Worm (Caenorhabditis elegans) whole organism, L1 larva: ENCODE measurements around the gene C45G9.11.

Experiments used
- C04F5.9 ChIP-seq: sonication (generic microtip); optimal IDR thresholded peaks from 2 replicates; lab custom pipeline; 2016; ENCODE audit warnings: missing genetic modification characterization, missing compliant biosample characterization
- C16A3.4 ChIP-seq: fragments of 150-350 bp; optimal IDR thresholded peaks from 2 replicates; lab custom pipeline; 2014; ENCODE audit warnings: missing biosample characterization, missing genetic modification characterization
- C34B4.2 ChIP-seq: sonication (generic microtip); optimal IDR thresholded peaks from 2 replicates; lab custom pipeline; 2017; ENCODE audit warnings: mild to moderate bottlenecking, missing genetic modification characterization, missing compliant biosample characterization
- Y116A8C.19 ChIP-seq: sonication (generic microtip); optimal IDR thresholded peaks from 2 replicates; lab custom pipeline; 2016; ENCODE audit warnings: missing compliant biosample characterization, missing genetic modification characterization, borderline replicate concordance
- alr-1 ChIP-seq: fragments of 200-800 bp; sonication (Bioruptor generic); optimal IDR thresholded peaks from 2 replicates; lab custom pipeline; 2018; ENCODE audit warnings: borderline replicate concordance, mild to moderate bottlenecking, missing genetic modification characterization, missing compliant biosample characterization
- ama-1 ChIP-seq: fragments of 150-350 bp; optimal IDR thresholded peaks from 2 replicates; lab custom pipeline; 2014
- blmp-1 ChIP-seq: fragments of 150-350 bp; optimal IDR thresholded peaks from 2 replicates; lab custom pipeline; 2014; ENCODE audit warnings: missing biosample characterization, missing genetic modification characterization
- ceh-8 ChIP-seq: fragments of 200-800 bp; sonication (Bioruptor generic); optimal IDR thresholded peaks from 2 replicates; lab custom pipeline; 2018; ENCODE audit warnings: mild to moderate bottlenecking, missing genetic modification characterization, moderate library complexity, missing compliant biosample characterization
- ceh-82 ChIP-seq, 3 experiments: fragments of 150-350 bp in 1 of 3; sonication (generic microtip) in 2 of 3; optimal IDR thresholded peaks; 2 replicates each; lab custom pipeline; 2014 to 2017; ENCODE audit warnings: missing biosample characterization in 3 of 3, missing genetic modification characterization in 3 of 3
- ceh-88 ChIP-seq: fragments of 200-800 bp; sonication (Bioruptor generic); IDR thresholded peaks from 2 replicates; pipeline ENCODE4 v1.3.6; 2022; ENCODE audit warnings: missing genetic modification characterization, missing compliant biosample characterization
- ceh-90 ChIP-seq: sonication (generic microtip); optimal IDR thresholded peaks from 2 replicates; lab custom pipeline; 2016; ENCODE audit warnings: missing genetic modification characterization, missing compliant biosample characterization
- ces-1 ChIP-seq: fragments of 150-350 bp; optimal IDR thresholded peaks from 2 replicates; lab custom pipeline; 2014; ENCODE audit warnings: missing biosample characterization, missing genetic modification reagents, missing genetic modification characterization
- dpl-1 ChIP-seq, 3 experiments: fragments of 150-350 bp in 2 of 3; sonication (generic microtip) in 1 of 3; optimal IDR thresholded peaks; 2 replicates each; lab custom pipeline; 2014 to 2017; ENCODE audit warnings: missing biosample characterization in 3 of 3, missing genetic modification characterization in 3 of 3, missing genetic modification reagents in 3 of 3
- dsc-1 ChIP-seq: sonication (generic microtip); optimal IDR thresholded peaks from 2 replicates; lab custom pipeline; 2016; ENCODE audit warnings: mild to moderate bottlenecking, missing genetic modification characterization, missing compliant biosample characterization
- efl-3 ChIP-seq: fragments of 200-800 bp; sonication (Bioruptor generic); optimal IDR thresholded peaks from 2 replicates; lab custom pipeline; 2018; ENCODE audit warnings: mild to moderate bottlenecking, missing genetic modification characterization, missing compliant biosample characterization
- elt-2 ChIP-seq: sonication (generic microtip); optimal IDR thresholded peaks from 2 replicates; lab custom pipeline; 2016; ENCODE audit warnings: missing genetic modification characterization, mild to moderate bottlenecking, inconsistent platforms, missing compliant biosample characterization, missing genetic modification reagents
- elt-3 ChIP-seq, 6 experiments: fragments of 150-350 bp in 1 of 6; sonication (generic microtip); optimal IDR thresholded peaks; 2 replicates each; lab custom pipeline; 2017 to 2018; ENCODE audit warnings: missing biosample characterization in 6 of 6, missing genetic modification characterization in 6 of 6, inconsistent platforms in 1 of 6
- ets-5 ChIP-seq: fragments of 200-800 bp; sonication (Bioruptor generic); IDR thresholded peaks from 2 replicates; pipeline ENCODE4 v1.3.6; 2022; ENCODE audit warnings: missing genetic modification characterization, missing compliant biosample characterization
- fkh-4 ChIP-seq: sonication (generic microtip); optimal IDR thresholded peaks from 2 replicates; lab custom pipeline; 2016; ENCODE audit warnings: missing compliant biosample characterization, missing genetic modification characterization, borderline replicate concordance
- fkh-8 ChIP-seq: sonication (generic microtip); optimal IDR thresholded peaks from 2 replicates; lab custom pipeline; 2016; ENCODE audit warnings: mild to moderate bottlenecking, missing genetic modification characterization, missing compliant biosample characterization
- fos-1 ChIP-seq: fragments of 150-350 bp; optimal IDR thresholded peaks from 2 replicates; lab custom pipeline; 2014; ENCODE audit warnings: missing biosample characterization, missing genetic modification characterization
- irx-1 ChIP-seq: sonication (generic microtip); optimal IDR thresholded peaks from 2 replicates; lab custom pipeline; 2016; ENCODE audit warnings: missing genetic modification characterization, missing compliant biosample characterization
- jun-1 ChIP-seq: fragments of 150-350 bp; optimal IDR thresholded peaks from 2 replicates; lab custom pipeline; 2014; ENCODE audit warnings: missing biosample characterization, missing genetic modification reagents, missing genetic modification characterization
- lin-35 ChIP-seq, 2 experiments: fragments of 150-350 bp; optimal IDR thresholded peaks; 2 replicates each; lab custom pipeline; 2014; ENCODE audit warnings: missing biosample characterization in 2 of 2, missing genetic modification characterization in 2 of 2, missing genetic modification reagents in 2 of 2
- lin-39 ChIP-seq: fragments of 150-350 bp; optimal IDR thresholded peaks from 2 replicates; lab custom pipeline; 2014; ENCODE audit warnings: missing biosample characterization, missing genetic modification reagents, missing genetic modification characterization
- lir-3 ChIP-seq: sonication (generic microtip); optimal IDR thresholded peaks from 2 replicates; lab custom pipeline; 2016; ENCODE audit warnings: mild to moderate bottlenecking, missing genetic modification characterization, moderate library complexity, missing compliant biosample characterization; ENCODE audit not compliant: poor library complexity
- mab-9 ChIP-seq: fragments of 200-800 bp; sonication (Bioruptor generic); IDR thresholded peaks from 2 replicates; pipeline ENCODE4 v1.3.6; 2022; ENCODE audit warnings: missing genetic modification reagents, missing genetic modification characterization, missing compliant biosample characterization
- mdl-1 ChIP-seq, 2 experiments: fragments of 150-350 bp; optimal IDR thresholded peaks; 2 replicates each; lab custom pipeline; 2014 to 2017; ENCODE audit warnings: missing biosample characterization in 2 of 2, missing genetic modification characterization in 2 of 2, inconsistent platforms in 1 of 2
- mef-2 ChIP-seq: fragments of 150-350 bp; optimal IDR thresholded peaks from 2 replicates; lab custom pipeline; 2014; ENCODE audit warnings: missing biosample characterization, missing genetic modification characterization
- mep-1 ChIP-seq: fragments of 150-350 bp; optimal IDR thresholded peaks from 2 replicates; lab custom pipeline; 2014; ENCODE audit warnings: missing biosample characterization, missing genetic modification characterization
- nhr-11 ChIP-seq: fragments of 150-350 bp; optimal IDR thresholded peaks from 2 replicates; lab custom pipeline; 2014; ENCODE audit warnings: missing biosample characterization, missing genetic modification characterization
- nhr-19 ChIP-seq: fragments of 200-800 bp; sonication (Bioruptor generic); conservative IDR thresholded peaks from 2 replicates; pipeline ENCODE4 v1.3.6; 2022; ENCODE audit warnings: missing genetic modification characterization, missing compliant biosample characterization
- nhr-237 ChIP-seq: fragments of 150-350 bp; optimal IDR thresholded peaks from 2 replicates; lab custom pipeline; 2014; ENCODE audit warnings: missing biosample characterization, missing genetic modification characterization
- nhr-71 ChIP-seq: sonication (generic microtip); optimal IDR thresholded peaks from 2 replicates; lab custom pipeline; 2016; ENCODE audit warnings: mild to moderate bottlenecking, missing genetic modification characterization, moderate library complexity, missing compliant biosample characterization
- nhr-77 ChIP-seq: fragments of 150-350 bp; optimal IDR thresholded peaks from 2 replicates; lab custom pipeline; 2014; ENCODE audit warnings: missing biosample characterization, missing genetic modification characterization
- nhr-84 ChIP-seq: sonication (generic microtip); optimal IDR thresholded peaks from 2 replicates; lab custom pipeline; 2017; ENCODE audit warnings: missing biosample characterization, missing genetic modification characterization
- pag-3 ChIP-seq: sonication (generic microtip); optimal IDR thresholded peaks from 2 replicates; lab custom pipeline; 2017; ENCODE audit warnings: missing genetic modification characterization, mild to moderate bottlenecking, missing compliant biosample characterization, antibody characterized with exemption, borderline replicate concordance; ENCODE audit not compliant: insufficient read depth
- pqm-1 ChIP-seq: sonication (generic microtip); optimal IDR thresholded peaks from 3 replicates; lab custom pipeline; 2017; ENCODE audit warnings: missing biosample characterization, missing genetic modification characterization
- rnt-1 ChIP-seq: sonication (generic microtip); optimal IDR thresholded peaks from 2 replicates; lab custom pipeline; 2016; ENCODE audit warnings: mild to moderate bottlenecking, missing genetic modification characterization, moderate library complexity, missing compliant biosample characterization
- skn-1 ChIP-seq: fragments of 150-350 bp; optimal IDR thresholded peaks from 2 replicates; lab custom pipeline; 2014; ENCODE audit warnings: missing biosample characterization, missing genetic modification characterization
- snpc-4 ChIP-seq: fragments of 150-350 bp; optimal IDR thresholded peaks from 2 replicates; lab custom pipeline; 2014; ENCODE audit warnings: missing biosample characterization, missing genetic modification characterization
- snu-23 ChIP-seq: sonication (generic microtip); optimal IDR thresholded peaks from 2 replicates; lab custom pipeline; 2016; ENCODE audit warnings: missing genetic modification characterization, missing compliant biosample characterization
- sox-4 ChIP-seq: sonication (generic microtip); optimal IDR thresholded peaks from 2 replicates; lab custom pipeline; 2016; ENCODE audit warnings: missing genetic modification characterization, missing compliant biosample characterization
- sptf-1 ChIP-seq: fragments of 150-350 bp; optimal IDR thresholded peaks from 2 replicates; lab custom pipeline; 2014; ENCODE audit warnings: missing biosample characterization, missing genetic modification characterization
- tbx-2 ChIP-seq: sonication (generic microtip); optimal IDR thresholded peaks from 2 replicates; lab custom pipeline; 2016; ENCODE audit warnings: missing genetic modification characterization, missing compliant biosample characterization
- unc-30 ChIP-seq: sonication (generic microtip); optimal IDR thresholded peaks from 2 replicates; lab custom pipeline; 2017; ENCODE audit warnings: missing biosample characterization, missing genetic modification characterization
- unc-62 ChIP-seq: fragments of 150-350 bp; optimal IDR thresholded peaks from 2 replicates; lab custom pipeline; 2014; ENCODE audit warnings: missing biosample characterization, missing genetic modification reagents, missing genetic modification characterization
- unc-86 ChIP-seq: sonication (generic microtip); optimal IDR thresholded peaks from 2 replicates; lab custom pipeline; 2016; ENCODE audit warnings: missing genetic modification characterization, missing compliant biosample characterization
- vab-15 ChIP-seq: sonication (generic microtip); optimal IDR thresholded peaks from 2 replicates; lab custom pipeline; 2017; ENCODE audit warnings: missing genotype, mild to moderate bottlenecking, missing genetic modification characterization, missing compliant biosample characterization
- xbp-1 ChIP-seq: sonication (generic microtip); optimal IDR thresholded peaks from 2 replicates; lab custom pipeline; 2016; ENCODE audit warnings: missing genetic modification characterization, missing compliant biosample characterization
- zip-4 ChIP-seq: fragments of 200-800 bp; sonication (Bioruptor generic); optimal IDR thresholded peaks from 2 replicates; lab custom pipeline; 2018; ENCODE audit warnings: mild to moderate bottlenecking, missing genetic modification characterization, moderate library complexity, missing compliant biosample characterization

Gene C45G9.11

DNA sequence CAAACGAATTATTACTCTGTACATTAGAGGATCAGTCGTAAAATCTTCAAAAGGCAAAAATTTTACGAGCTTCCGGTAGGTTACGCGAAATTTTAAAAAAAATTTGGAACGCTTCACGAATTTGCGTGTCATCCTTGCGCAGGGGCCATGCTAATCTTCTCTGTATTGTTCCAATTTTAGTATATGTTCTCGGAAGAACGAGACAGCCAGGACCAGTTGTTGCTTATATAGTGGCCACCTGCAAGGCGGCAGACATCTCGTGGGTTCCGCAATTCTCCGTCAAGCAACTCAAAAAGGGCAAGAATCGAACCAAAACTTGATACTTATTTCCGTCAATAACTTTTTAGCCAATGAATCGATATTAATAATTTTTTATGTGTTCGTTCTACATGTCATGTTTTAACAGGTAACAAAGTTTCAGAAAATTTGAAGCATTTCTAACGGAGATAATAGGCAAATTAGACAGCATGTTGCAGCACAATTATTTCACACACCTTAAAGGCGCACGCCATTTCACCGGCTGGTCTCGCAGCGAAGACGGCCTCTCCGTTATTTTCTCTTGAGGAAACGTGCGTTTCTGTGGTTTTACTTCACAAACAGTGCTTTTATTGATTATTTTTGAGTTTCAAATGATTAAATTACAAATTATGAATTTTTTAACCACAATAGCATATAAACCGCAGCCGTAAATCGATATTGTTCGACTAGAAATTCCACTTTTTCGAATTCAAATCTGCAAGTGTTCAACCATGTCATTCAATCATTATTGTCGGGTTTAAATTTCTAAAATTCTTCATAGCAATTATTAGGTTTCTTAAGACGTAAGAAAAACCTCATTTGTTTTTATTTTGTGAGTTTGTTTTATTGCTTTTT lies 12.4 kb upstream of the C45G9.11 start (continued):
- TF ChIP-seq blmp-1 (tag; lab: Kevin White, UChicago): no peak
- no peak for TF ChIP-seq sptf-1 (tag; lab: Kevin White, UChicago)
- peak; percentile 83 for TF ChIP-seq irx-1 (tag; lab: Kevin White, UChicago)
- TF ChIP-seq fkh-8 (tag; lab: Kevin White, UChicago): peak; percentile 79
- no peak for TF ChIP-seq alr-1 (tag; lab: Kevin White, UChicago)
- peak; percentile 94 for TF ChIP-seq nhr-71 (tag; lab: Kevin White, UChicago)
- peak; percentile 91 for TF ChIP-seq rnt-1 (tag; lab: Kevin White, UChicago)
- peak; percentile 63 for TF ChIP-seq jun-1 (tag; lab: Kevin White, UChicago)
- no peak for TF ChIP-seq Y116A8C.19 (tag; lab: Kevin White, UChicago)
- peak; percentile 44 for TF ChIP-seq skn-1 (tag; lab: Kevin White, UChicago)
- peak; percentile 3 to 90 (median 89) for TF ChIP-seq ceh-82 (tag; optimal IDR thresholded peaks at IDR 0.05; lab: Kevin White, UChicago)
- TF ChIP-seq unc-86 (tag; lab: Kevin White, UChicago): peak; percentile 89
- no peak for TF ChIP-seq pag-3 (tag; lab: Kevin White, UChicago)
- no peak for TF ChIP-seq nhr-84 (tag; lab: Kevin White, UChicago)
- peak; percentile 87 for TF ChIP-seq dsc-1 (tag; lab: Kevin White, UChicago)
- peak; percentile 51 for TF ChIP-seq C16A3.4 (tag; lab: Kevin White, UChicago)
- peak; percentile 91 for TF ChIP-seq snu-23 (GFP tag; lab: Kevin White, UChicago)
- peak; percentile 93 for TF ChIP-seq nhr-19 (GFP tag; lab: Robert Waterston, UW)
- TF ChIP-seq lir-3 (tag; lab: Kevin White, UChicago): peak; percentile 72
- TF ChIP-seq elt-2 (tag; lab: Kevin White, UChicago): peak; percentile 77
- TF ChIP-seq ceh-88 (GFP tag; lab: Robert Waterston, UW): peak; percentile 82
- no peak for TF ChIP-seq unc-62 (GFP tag; lab: Kevin White, UChicago)
- TF ChIP-seq fkh-4 (tag; lab: Kevin White, UChicago): peak; percentile 43
- peak; percentile 65 to 76 for TF ChIP-seq lin-35 (GFP tag; optimal IDR thresholded peaks at IDR 0.05; lab: Kevin White, UChicago)
- peak; percentile 43 to 67 (median 49) for TF ChIP-seq dpl-1 (GFP tag; optimal IDR thresholded peaks at IDR 0.05; lab: Kevin White, UChicago)
- TF ChIP-seq unc-30 (tag; lab: Kevin White, UChicago): no peak
- no peak for TF ChIP-seq nhr-11 (tag; lab: Kevin White, UChicago)
- peak; percentile 78 for TF ChIP-seq mab-9 (GFP tag; lab: Robert Waterston, UW)
- peak; percentile 82 for TF ChIP-seq ceh-8
- peak in 1 of 2 experiments; percentile 51 for TF ChIP-seq mdl-1 (tag; optimal IDR thresholded peaks at IDR 0.05; lab: Kevin White, UChicago)
- peak; percentile 58 for TF ChIP-seq C04F5.9 (tag; lab: Kevin White, UChicago)
- peak; percentile 89 for TF ChIP-seq tbx-2 (tag; lab: Kevin White, UChicago)
- TF ChIP-seq nhr-77 (tag; lab: Kevin White, UChicago): peak; percentile 53
- no peak for TF ChIP-seq pqm-1
- peak; percentile 67 for TF ChIP-seq mep-1 (tag; lab: Kevin White, UChicago)
- peak; percentile 38 for TF ChIP-seq ceh-90 (tag; lab: Kevin White, UChicago)
- TF ChIP-seq nhr-237 (tag; lab: Kevin White, UChicago): no peak
- peak; percentile 77 for TF ChIP-seq ama-1 (lab: Kevin White, UChicago)
- TF ChIP-seq ets-5 (GFP tag; lab: Robert Waterston, UW): no peak
- TF ChIP-seq efl-3: peak; percentile 64
- TF ChIP-seq sox-4 (tag; lab: Kevin White, UChicago): peak; percentile 80
- TF ChIP-seq C34B4.2 (tag; lab: Kevin White, UChicago): peak; percentile 15
- peak; percentile 68 for TF ChIP-seq lin-39 (tag; lab: Kevin White, UChicago)
- no peak for TF ChIP-seq ces-1 (GFP tag; lab: Kevin White, UChicago)
- TF ChIP-seq snpc-4: peak; percentile 99
- TF ChIP-seq mef-2 (tag; lab: Kevin White, UChicago): no peak
- peak; percentile 64 for TF ChIP-seq fos-1 (tag; lab: Kevin White, UChicago)
- TF ChIP-seq xbp-1: peak; percentile 87
- TF ChIP-seq zip-4 (GFP tag; lab: Kevin White, UChicago): peak; percentile 80
- TF ChIP-seq elt-3 (tag; optimal IDR thresholded peaks at IDR 0.05; lab: Kevin White, UChicago): peak in 5 of 6 experiments; percentile 1 to 41 (median 39)
- TF ChIP-seq vab-15 (tag; lab: Kevin White, UChicago): no peak
